Worm (Caenorhabditis elegans) whole organism, young adult: ENCODE results near the gene F59C12.3.

ENCODE experiments used
- F23B12.7 ChIP-seq: sonication (generic microtip); optimal IDR thresholded peaks from 2 replicates; lab custom pipeline; 2017; ENCODE audit warnings: missing genetic modification characterization, mild to moderate bottlenecking, missing compliant biosample characterization, antibody characterized with exemption, moderate library complexity; ENCODE audit not compliant: insufficient read depth
- F57A8.1 ChIP-seq: fragments of 200-800 bp; sonication (Bioruptor generic); optimal IDR thresholded peaks from 2 replicates; lab custom pipeline; 2018; ENCODE audit warnings: mild to moderate bottlenecking, missing genetic modification characterization, moderate library complexity, missing compliant biosample characterization
- K12H6.12 ChIP-seq: fragments of 200-800 bp; sonication (Bioruptor generic); optimal IDR thresholded peaks from 2 replicates; lab custom pipeline; 2018; ENCODE audit warnings: mild to moderate bottlenecking, missing genetic modification characterization, missing compliant biosample characterization
- Y53F4B.3 ChIP-seq: fragments of 200-800 bp; sonication (Bioruptor generic); IDR thresholded peaks from 2 replicates; pipeline ENCODE4 v1.3.6; 2022; ENCODE audit warnings: missing genetic modification reagents, missing genetic modification characterization, missing compliant biosample characterization
- ama-1 ChIP-seq, 3 experiments: fragments of 150-350 bp in 1 of 3; sonication (generic microtip) in 2 of 3; optimal IDR thresholded peaks; 2 replicates each; lab custom pipeline; 2014 to 2018; ENCODE audit warnings: missing biosample characterization in 2 of 3, missing genetic modification characterization in 2 of 3, missing genetic modification reagents in 2 of 3
- fkh-3 ChIP-seq: sonication (generic microtip); optimal IDR thresholded peaks from 2 replicates; lab custom pipeline; 2016; ENCODE audit warnings: mild to moderate bottlenecking, missing genetic modification characterization, missing compliant biosample characterization
- lag-1 ChIP-seq: fragments of 200-800 bp; sonication (Bioruptor generic); IDR thresholded peaks from 2 replicates; pipeline ENCODE4 v1.3.6; 2022; ENCODE audit warnings: missing genetic modification reagents, missing genetic modification characterization, missing compliant biosample characterization
- lin-54 ChIP-seq: fragments of 200-800 bp; sonication (Bioruptor generic); optimal IDR thresholded peaks from 2 replicates; lab custom pipeline; 2018; ENCODE audit warnings: mild to moderate bottlenecking, missing genetic modification characterization, missing compliant biosample characterization
- nfyb-1 ChIP-seq: fragments of 200-800 bp; sonication (Bioruptor generic); IDR thresholded peaks from 2 replicates; pipeline ENCODE4 v1.3.6; 2022; ENCODE audit warnings: missing genetic modification reagents, missing genetic modification characterization, missing compliant biosample characterization
- nhr-90 ChIP-seq: sonication (generic microtip); optimal IDR thresholded peaks from 2 replicates; lab custom pipeline; 2016; ENCODE audit warnings: missing genotype, mild to moderate bottlenecking, missing genetic modification characterization, missing compliant biosample characterization
- snpc-4 ChIP-seq, 5 experiments: fragments of 150-350 bp in 1 of 5; sonication (generic microtip) in 4 of 5; optimal IDR thresholded peaks; 2 replicates each; lab custom pipeline; 2014 to 2018; ENCODE audit warnings: missing genetic modification characterization in 5 of 5, missing biosample characterization in 3 of 5, antibody characterized with exemption in 2 of 5, mild to moderate bottlenecking in 2 of 5, missing compliant biosample characterization in 2 of 5, missing genotype in 2 of 5, moderate library complexity in 2 of 5, missing genetic modification reagents in 1 of 5
- unc-62 ChIP-seq: fragments of 150-350 bp; optimal IDR thresholded peaks from 2 replicates; lab custom pipeline; 2014; ENCODE audit warnings: missing biosample characterization, missing genetic modification reagents, missing genetic modification characterization
- ztf-22 ChIP-seq: fragments of 200-800 bp; sonication (Bioruptor generic); optimal IDR thresholded peaks from 2 replicates; lab custom pipeline; 2018; ENCODE audit warnings: mild to moderate bottlenecking, missing genetic modification characterization, moderate library complexity, missing compliant biosample characterization

- TF ChIP-seq ama-1 (optimal IDR thresholded peaks at IDR 0.05; lab: Kevin White, UChicago) (no peak), ama-1 (GFP tag; optimal IDR thresholded peaks at IDR 0.05; lab: Kevin White, UChicago) (no peak), Y53F4B.3 (no peak), unc-62 (GFP tag; lab: Kevin White, UChicago) (no peak), K12H6.12 (tag; lab: Kevin White, UChicago) (no peak), F57A8.1 (GFP tag; lab: Kevin White, UChicago) (no peak), fkh-3 (tag; lab: Kevin White, UChicago) (no peak), nhr-90 (tag; lab: Kevin White, UChicago) (no peak), lag-1 (GFP tag; lab: Robert Waterston, UW) (no peak), snpc-4 (GFP tag; optimal IDR thresholded peaks at IDR 0.05; lab: Kevin White, UChicago) (no peak), snpc-4 (tag; optimal IDR thresholded peaks at IDR 0.05; lab: Kevin White, UChicago) (no peak), lin-54 (no peak), nfyb-1 (GFP tag; lab: Robert Waterston, UW) (no peak), ztf-22 (GFP tag; lab: Kevin White, UChicago) (no peak), F23B12.7 (tag; lab: Kevin White, UChicago) (no peak)
Measured at ce11 chrX:16623269-16623668, 13.9 kb upstream of the F59C12.3 start.
